Worm (Caenorhabditis elegans) whole organism, mixed stage, embryonic: ENCODE results near the gene C34C12.12.

Experiments used
- M03D4.4 ChIP-seq: sonication (generic microtip); optimal IDR thresholded peaks from 2 replicates; lab custom pipeline; 2017; ENCODE audit warnings: mild to moderate bottlenecking, missing genetic modification characterization, missing compliant biosample characterization
- bed-3 ChIP-seq: fragments of 200-800 bp; sonication (Bioruptor generic); optimal IDR thresholded peaks from 3 replicates; lab custom pipeline; 2018; ENCODE audit warnings: mild to moderate bottlenecking, missing genetic modification characterization, moderate library complexity, missing compliant biosample characterization
- blmp-1 ChIP-seq: fragments of 150-350 bp; optimal IDR thresholded peaks from 2 replicates; lab custom pipeline; 2014; ENCODE audit warnings: missing biosample characterization, missing genetic modification characterization
- ceh-39 ChIP-seq: fragments of 150-350 bp; optimal IDR thresholded peaks from 2 replicates; lab custom pipeline; 2014; ENCODE audit warnings: missing biosample characterization, missing genetic modification characterization
- ceh-43 ChIP-seq: fragments of 200-800 bp; sonication (Bioruptor generic); optimal IDR thresholded peaks from 2 replicates; lab custom pipeline; 2018; ENCODE audit warnings: mild to moderate bottlenecking, missing genetic modification characterization, moderate library complexity, missing compliant biosample characterization
- ceh-83 ChIP-seq: fragments of 200-800 bp; sonication (Bioruptor generic); optimal IDR thresholded peaks from 2 replicates; lab custom pipeline; 2018; ENCODE audit warnings: mild to moderate bottlenecking, missing genetic modification characterization, missing compliant biosample characterization
- ces-1 ChIP-seq: fragments of 150-350 bp; optimal IDR thresholded peaks from 2 replicates; lab custom pipeline; 2014; ENCODE audit warnings: missing biosample characterization, missing genetic modification reagents, missing genetic modification characterization
- cnd-1 ChIP-seq: fragments of 200-800 bp; sonication (Bioruptor generic); optimal IDR thresholded peaks from 2 replicates; lab custom pipeline; 2018; ENCODE audit warnings: mild to moderate bottlenecking, missing genetic modification characterization, missing compliant biosample characterization
- elt-1 ChIP-seq: sonication (generic microtip); optimal IDR thresholded peaks from 2 replicates; lab custom pipeline; 2017; ENCODE audit warnings: missing genetic modification characterization, mild to moderate bottlenecking, missing compliant biosample characterization, antibody characterized with exemption, moderate library complexity, borderline replicate concordance; ENCODE audit not compliant: insufficient read depth
- elt-3 ChIP-seq: fragments of 150-350 bp; optimal IDR thresholded peaks from 2 replicates; lab custom pipeline; 2014; ENCODE audit warnings: missing biosample characterization, missing genetic modification characterization
- ham-2 ChIP-seq: fragments of 200-800 bp; sonication (Bioruptor generic); optimal IDR thresholded peaks from 2 replicates; lab custom pipeline; 2018; ENCODE audit warnings: mild to moderate bottlenecking, missing genetic modification characterization, missing compliant biosample characterization
- hlh-1 ChIP-seq: fragments of 150-350 bp; optimal IDR thresholded peaks from 2 replicates; lab custom pipeline; 2014; ENCODE audit warnings: missing biosample characterization, missing genetic modification reagents, missing genetic modification characterization
- lin-13 ChIP-seq: fragments of 150-350 bp; optimal IDR thresholded peaks from 2 replicates; lab custom pipeline; 2014; ENCODE audit warnings: missing biosample characterization, missing genetic modification characterization
- lin-32 ChIP-seq: fragments of 200-800 bp; sonication (Bioruptor generic); optimal IDR thresholded peaks from 2 replicates; lab custom pipeline; 2018; ENCODE audit warnings: mild to moderate bottlenecking, missing genetic modification characterization, missing compliant biosample characterization
- lsy-2 ChIP-seq: fragments of 150-350 bp; optimal IDR thresholded peaks from 2 replicates; lab custom pipeline; 2014; ENCODE audit warnings: missing biosample characterization, missing genetic modification characterization
- mab-5 ChIP-seq: fragments of 150-350 bp; optimal IDR thresholded peaks from 2 replicates; lab custom pipeline; 2014; ENCODE audit warnings: missing biosample characterization, missing genetic modification characterization
- mep-1 ChIP-seq: fragments of 150-350 bp; optimal IDR thresholded peaks from 2 replicates; lab custom pipeline; 2017; ENCODE audit warnings: missing biosample characterization, missing genetic modification reagents, missing genetic modification characterization, inconsistent platforms
- mls-2 ChIP-seq: sonication (generic microtip); optimal IDR thresholded peaks from 2 replicates; lab custom pipeline; 2016; ENCODE audit warnings: mild to moderate bottlenecking, missing genetic modification characterization, moderate library complexity, missing compliant biosample characterization
- nhr-12 ChIP-seq: fragments of 150-350 bp; optimal IDR thresholded peaks from 2 replicates; lab custom pipeline; 2014; ENCODE audit warnings: missing biosample characterization, missing genetic modification characterization
- nhr-2 ChIP-seq: fragments of 150-350 bp; optimal IDR thresholded peaks from 2 replicates; lab custom pipeline; 2014; ENCODE audit warnings: missing biosample characterization, missing genetic modification characterization
- nhr-237 ChIP-seq: fragments of 150-350 bp; optimal IDR thresholded peaks from 2 replicates; lab custom pipeline; 2014; ENCODE audit warnings: missing biosample characterization, missing genetic modification characterization
- nhr-28 ChIP-seq: fragments of 150-350 bp; optimal IDR thresholded peaks from 2 replicates; lab custom pipeline; 2014; ENCODE audit warnings: missing biosample characterization, missing genetic modification characterization
- nhr-76 ChIP-seq: sonication (generic microtip); optimal IDR thresholded peaks from 2 replicates; lab custom pipeline; 2017; ENCODE audit warnings: missing biosample characterization, missing genetic modification characterization
- sem-2 ChIP-seq: fragments of 200-800 bp; sonication (Bioruptor generic); optimal IDR thresholded peaks from 2 replicates; lab custom pipeline; 2018; ENCODE audit warnings: mild to moderate bottlenecking, missing genetic modification characterization, missing compliant biosample characterization
- sptf-1 ChIP-seq: sonication (generic microtip); optimal IDR thresholded peaks from 2 replicates; lab custom pipeline; 2017; ENCODE audit warnings: mild to moderate bottlenecking, missing genetic modification characterization, moderate library complexity, missing compliant biosample characterization
- tbx-8 ChIP-seq: fragments of 200-800 bp; sonication (Bioruptor generic); optimal IDR thresholded peaks from 2 replicates; lab custom pipeline; 2018; ENCODE audit warnings: mild to moderate bottlenecking, missing genetic modification characterization, moderate library complexity, missing compliant biosample characterization
- unc-120 ChIP-seq: sonication (generic microtip); optimal IDR thresholded peaks from 2 replicates; lab custom pipeline; 2017; ENCODE audit warnings: missing genetic modification characterization, missing compliant biosample characterization; ENCODE audit not compliant: poor library complexity, severe bottlenecking
- unc-39 ChIP-seq: fragments of 150-350 bp; optimal IDR thresholded peaks from 2 replicates; lab custom pipeline; 2014; ENCODE audit warnings: missing biosample characterization, missing genetic modification characterization
- unc-62 ChIP-seq: fragments of 150-350 bp; optimal IDR thresholded peaks from 2 replicates; lab custom pipeline; 2014; ENCODE audit warnings: missing biosample characterization, missing genetic modification reagents, missing genetic modification characterization
- zip-8 ChIP-seq: fragments of 150-350 bp; optimal IDR thresholded peaks from 2 replicates; lab custom pipeline; 2014; ENCODE audit warnings: missing biosample characterization, missing genetic modification characterization
- ztf-11 ChIP-seq: fragments of 150-350 bp; optimal IDR thresholded peaks from 2 replicates; lab custom pipeline; 2014; ENCODE audit warnings: missing biosample characterization, missing genetic modification characterization

Gene C34C12.12

ce11 chrIII:3486055-3486454 is 33.1 kb downstream of the C34C12.12 start:
- TF ChIP-seq ceh-39 (tag; lab: Kevin White, UChicago), result no peak
- no peak for TF ChIP-seq mep-1 (tag; lab: Kevin White, UChicago)
- no peak for TF ChIP-seq hlh-1 (tag; lab: Kevin White, UChicago)
- TF ChIP-seq zip-8, result peak; percentile 61
- no peak for TF ChIP-seq elt-1 (tag; lab: Kevin White, UChicago)
- no peak for TF ChIP-seq unc-39
- TF ChIP-seq, all 35 proteins: peak for 1

ce11 chrIII:3487133-3487532 is 34.1 kb downstream of the C34C12.12 start:
- no peak for TF ChIP-seq nhr-76 (tag; lab: Kevin White, UChicago)
- TF ChIP-seq ceh-83 (GFP tag; lab: Kevin White, UChicago), result no peak
- TF ChIP-seq sptf-1 (tag; lab: Kevin White, UChicago), result no peak
- TF ChIP-seq mep-1 (tag; lab: Kevin White, UChicago), result no peak
- no peak for TF ChIP-seq sem-2 (GFP tag; lab: Kevin White, UChicago)
- no peak for TF ChIP-seq bed-3 (GFP tag; lab: Kevin White, UChicago)
- TF ChIP-seq ceh-43 (GFP tag; lab: Kevin White, UChicago), result no peak
- TF ChIP-seq nhr-237, result no peak
- TF ChIP-seq lin-13 (tag; lab: Kevin White, UChicago), result no peak
- no peak for TF ChIP-seq tbx-8 (GFP tag; lab: Kevin White, UChicago)
- TF ChIP-seq ces-1 (GFP tag; lab: Kevin White, UChicago), result no peak
- no peak for TF ChIP-seq nhr-2
- TF ChIP-seq nhr-12 (tag; lab: Kevin White, UChicago), result no peak
- TF ChIP-seq mls-2 (tag; lab: Kevin White, UChicago), result no peak
- no peak for TF ChIP-seq hlh-1 (tag; lab: Kevin White, UChicago)
- TF ChIP-seq unc-120 (tag; lab: Kevin White, UChicago), result no peak
- TF ChIP-seq unc-62, result no peak
- no peak for TF ChIP-seq mab-5 (tag; lab: Kevin White, UChicago)
- no peak for TF ChIP-seq lsy-2 (tag; lab: Kevin White, UChicago)

- TF ChIP-seq blmp-1 (tag; lab: Kevin White, UChicago) (no peak), ztf-11 (no peak), elt-1 (tag; lab: Kevin White, UChicago) (no peak), lin-13 (tag; lab: Kevin White, UChicago) (no peak), ceh-83 (GFP tag; lab: Kevin White, UChicago) (no peak), nhr-28 (tag; lab: Kevin White, UChicago) (no peak), M03D4.4 (tag; lab: Kevin White, UChicago) (no peak), ham-2 (GFP tag; lab: Kevin White, UChicago) (no peak), lin-32 (no peak), unc-62 (no peak), lsy-2 (tag; lab: Kevin White, UChicago) (no peak), unc-39 (no peak), hlh-1 (tag; lab: Kevin White, UChicago) (no peak), elt-3 (tag; lab: Kevin White, UChicago) (no peak)
Observed at ce11 chrIII:3488224-3488623, 35.2 kb downstream of the C34C12.12 start, which contains the start of gene C34C12.7. C34C12.7 (minus strand) TSS chrIII:3488341.

ce11 chrIII:3493138-3493537 is 40.1 kb downstream of the C34C12.12 start, which contains the start of gene gly-14:
gly-14 (minus strand) TSS chrIII:3493238.
- TF ChIP-seq nhr-28 (tag; lab: Kevin White, UChicago) (no peak), cnd-1 (tag; lab: Kevin White, UChicago) (no peak), mls-2 (tag; lab: Kevin White, UChicago) (no peak), ceh-39 (tag; lab: Kevin White, UChicago) (no peak), unc-120 (tag; lab: Kevin White, UChicago) (no peak)

ce11 chrIII:3498957-3499356 is 46.0 kb downstream of the C34C12.12 start, which contains the start of gene M01F1.9:
M01F1.9 (minus strand) TSS chrIII:3499057.
- no peak for TF ChIP-seq lin-32
- TF ChIP-seq nhr-237, result no peak
- no peak for TF ChIP-seq nhr-28 (tag; lab: Kevin White, UChicago)
- TF ChIP-seq nhr-2, result no peak
- no peak for TF ChIP-seq lsy-2 (tag; lab: Kevin White, UChicago)
- no peak for TF ChIP-seq ces-1 (GFP tag; lab: Kevin White, UChicago)
- TF ChIP-seq zip-8, result no peak
- no peak for TF ChIP-seq elt-1 (tag; lab: Kevin White, UChicago)
- TF ChIP-seq M03D4.4 (tag; lab: Kevin White, UChicago), result no peak
- no peak for TF ChIP-seq blmp-1 (tag; lab: Kevin White, UChicago)
